Worm (Caenorhabditis elegans): Measurements from ENCODE around the gene dsh-2.

dsh-2 gene

DNA sequence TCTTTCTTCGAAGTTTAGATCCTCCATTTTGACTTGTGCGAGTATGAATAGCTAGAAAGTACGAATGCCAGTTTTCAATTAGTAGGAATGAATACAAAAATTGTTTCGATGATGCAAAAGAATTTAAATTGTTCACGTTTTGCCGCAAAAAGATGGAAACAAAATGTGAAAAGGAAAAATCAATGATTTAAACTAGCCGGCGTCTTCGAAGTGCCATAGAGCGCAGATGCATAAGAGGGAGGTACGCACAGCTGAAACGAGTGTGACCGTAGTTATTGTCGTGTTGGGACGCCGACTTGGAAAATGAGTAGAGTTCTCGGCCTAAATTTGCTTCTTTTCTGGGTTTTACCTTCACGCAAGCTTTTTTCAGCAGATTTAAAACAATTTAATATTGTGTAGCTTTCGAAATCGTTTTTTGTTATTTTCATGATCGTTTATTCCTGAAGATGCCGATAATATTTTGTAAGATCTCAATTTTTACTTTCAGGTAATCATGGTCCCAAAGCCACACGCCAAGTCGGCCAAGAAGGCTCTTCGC, 25.8 kb downstream of the dsh-2 start, which contains the start of the genes ify-1 and rpl-22:
Gene ify-1 (minus strand): TSS at position 51 of the 538 bp plus-strand sequence.
Gene rpl-22 (plus strand): TSS at position 488 of the 538 bp plus-strand sequence.
- peak; percentile 72 for TF ChIP-seq elt-3 (tag; optimal IDR thresholded peaks at IDR 0.05)
- TF ChIP-seq ceh-39 (tag; optimal IDR thresholded peaks at IDR 0.05): peak; percentile 83
- TF ChIP-seq sptf-1 (tag; optimal IDR thresholded peaks at IDR 0.05): peak; percentile 62
- peak; percentile 50 for TF ChIP-seq ztf-11 (tag; optimal IDR thresholded peaks at IDR 0.05)
- peak; percentile 39 for TF ChIP-seq nhr-12 (tag; optimal IDR thresholded peaks at IDR 0.05)
- no peak for TF ChIP-seq tbx-8 (GFP tag; optimal IDR thresholded peaks at IDR 0.05)
- TF ChIP-seq nhr-76 (tag; optimal IDR thresholded peaks at IDR 0.05): no peak
- no peak for TF ChIP-seq snpc-4 (tag; optimal IDR thresholded peaks at IDR 0.05)
- TF ChIP-seq mab-5 (tag; optimal IDR thresholded peaks at IDR 0.05): peak; percentile 32
- no peak for TF ChIP-seq flh-1 (GFP tag; optimal IDR thresholded peaks at IDR 0.05)
- no peak for TF ChIP-seq sem-2 (GFP tag; optimal IDR thresholded peaks at IDR 0.05)
- peak; percentile 69 for TF ChIP-seq ham-2 (GFP tag; optimal IDR thresholded peaks at IDR 0.05)
- peak; percentile 30 for TF ChIP-seq ceh-83 (GFP tag; optimal IDR thresholded peaks at IDR 0.05)
- peak; percentile 18 for TF ChIP-seq ceh-43 (GFP tag; optimal IDR thresholded peaks at IDR 0.05)
- peak; percentile 82 for TF ChIP-seq ces-1 (GFP tag; optimal IDR thresholded peaks at IDR 0.05)
- peak; percentile 99 for TF ChIP-seq lsy-2 (tag; optimal IDR thresholded peaks at IDR 0.05)
- TF ChIP-seq mls-2 (tag; optimal IDR thresholded peaks at IDR 0.05): peak; percentile 76
- TF ChIP-seq unc-62 (GFP tag; optimal IDR thresholded peaks at IDR 0.05): peak; percentile 61
- no peak for TF ChIP-seq unc-39 (tag; optimal IDR thresholded peaks at IDR 0.05)
- no peak for TF ChIP-seq blmp-1 (tag; optimal IDR thresholded peaks at IDR 0.05)
- peak; percentile 97 for TF ChIP-seq pha-4 (tag; optimal IDR thresholded peaks at IDR 0.05)
- peak; percentile 98 for TF ChIP-seq lin-13 (tag; optimal IDR thresholded peaks at IDR 0.05)
- TF ChIP-seq drap-1 (GFP tag; optimal IDR thresholded peaks at IDR 0.05): peak; percentile 71
- TF ChIP-seq bed-3 (GFP tag; optimal IDR thresholded peaks at IDR 0.05): no peak
- no peak for TF ChIP-seq nhr-2 (tag; optimal IDR thresholded peaks at IDR 0.05)
- peak; percentile 83 for TF ChIP-seq hlh-1 (tag; optimal IDR thresholded peaks at IDR 0.05)
- peak; percentile 95 for TF ChIP-seq nhr-237 (tag; optimal IDR thresholded peaks at IDR 0.05)
- peak; percentile 51 for TF ChIP-seq elt-1 (tag; optimal IDR thresholded peaks at IDR 0.05; ENCODE audit: borderline replicate concordance, insufficient read depth)
- no peak for TF ChIP-seq nhr-28 (tag; optimal IDR thresholded peaks at IDR 0.05)
- TF ChIP-seq lin-32 (GFP tag; optimal IDR thresholded peaks at IDR 0.05): no peak
- TF ChIP-seq unc-120 (tag; optimal IDR thresholded peaks at IDR 0.05; ENCODE audit: poor library complexity, severe bottlenecking): peak; percentile 75
- peak; percentile 96 for TF ChIP-seq mep-1 (tag; optimal IDR thresholded peaks at IDR 0.05)
- TF ChIP-seq M03D4.4 (tag; optimal IDR thresholded peaks at IDR 0.05): peak; percentile 50
- no peak for TF ChIP-seq zip-8 (tag; optimal IDR thresholded peaks at IDR 0.05)
- TF ChIP-seq cnd-1 (tag; optimal IDR thresholded peaks at IDR 0.05): peak; percentile 61

DNA sequence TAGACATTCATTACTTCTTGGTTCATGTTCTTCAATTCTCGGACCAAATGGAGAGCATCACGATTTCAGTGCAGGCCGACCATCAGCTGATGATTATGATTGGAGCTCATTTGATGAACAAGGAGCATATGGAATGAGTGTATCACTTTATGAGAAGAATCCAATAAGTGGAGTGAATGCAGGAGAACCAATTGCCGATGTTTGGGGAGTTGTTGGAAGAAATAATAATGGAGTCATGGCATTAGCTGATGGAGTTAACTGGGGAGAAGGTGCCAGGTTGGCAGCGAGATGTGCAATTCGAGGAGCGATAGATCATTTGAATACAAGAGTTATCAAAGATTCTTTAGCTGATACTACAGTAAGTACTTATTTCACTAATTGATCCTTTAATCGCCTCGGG, 30.2 kb downstream of the dsh-2 start:
- TF ChIP-seq mls-2 (tag; optimal IDR thresholded peaks at IDR 0.05) (no peak), lsy-2 (tag; optimal IDR thresholded peaks at IDR 0.05) (no peak), ceh-83 (GFP tag; optimal IDR thresholded peaks at IDR 0.05) (no peak), lin-32 (GFP tag; optimal IDR thresholded peaks at IDR 0.05) (no peak), lin-13 (tag; optimal IDR thresholded peaks at IDR 0.05) (no peak), blmp-1 (tag; optimal IDR thresholded peaks at IDR 0.05) (no peak), M03D4.4 (tag; optimal IDR thresholded peaks at IDR 0.05) (no peak)

DNA sequence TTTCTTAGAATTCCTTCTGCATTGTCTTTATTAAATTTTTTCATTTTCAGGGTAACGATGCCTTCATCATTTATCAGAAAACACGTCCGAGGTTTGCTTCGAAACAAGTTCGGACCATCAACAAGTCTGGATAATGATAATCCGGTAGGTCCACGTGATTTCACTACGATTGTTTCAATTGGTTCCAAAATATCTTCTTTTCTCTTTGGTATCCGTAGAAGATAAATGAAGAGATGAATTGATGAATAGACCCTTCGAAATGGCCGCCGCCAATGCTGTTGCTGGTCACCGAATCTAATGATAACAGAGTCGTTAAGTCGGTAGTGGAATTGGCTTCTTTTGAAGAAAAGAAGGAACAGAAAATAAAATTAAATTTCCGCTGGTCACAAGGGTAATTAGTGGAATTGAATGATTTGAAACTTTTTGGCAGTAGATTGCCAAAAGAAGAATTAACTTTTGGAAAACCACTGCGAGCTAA, 31.1 kb downstream of the dsh-2 start, which contains the start of gene F33G12.6:
Gene F33G12.6 (plus strand): TSS at position 51 of the 478 bp plus-strand sequence.
- no peak for TF ChIP-seq lin-13 (tag; optimal IDR thresholded peaks at IDR 0.05)
- no peak for TF ChIP-seq ceh-39 (tag; optimal IDR thresholded peaks at IDR 0.05)
- TF ChIP-seq blmp-1 (tag; optimal IDR thresholded peaks at IDR 0.05): no peak
- peak; percentile 17 for TF ChIP-seq ces-1 (GFP tag; optimal IDR thresholded peaks at IDR 0.05)
- no peak for TF ChIP-seq bed-3 (GFP tag; optimal IDR thresholded peaks at IDR 0.05)
- TF ChIP-seq mab-5 (tag; optimal IDR thresholded peaks at IDR 0.05): no peak
- no peak for TF ChIP-seq snpc-4 (tag; optimal IDR thresholded peaks at IDR 0.05)
- TF ChIP-seq drap-1 (GFP tag; optimal IDR thresholded peaks at IDR 0.05): no peak

All from whole organism, mixed stage, embryonic.